Worm (Caenorhabditis elegans): ENCODE measurements around the gene C13F10.6.
A peak's percentile ranks its signal among the peaks of the same experiment; 100 is the strongest.

C13F10.6 gene

DNA sequence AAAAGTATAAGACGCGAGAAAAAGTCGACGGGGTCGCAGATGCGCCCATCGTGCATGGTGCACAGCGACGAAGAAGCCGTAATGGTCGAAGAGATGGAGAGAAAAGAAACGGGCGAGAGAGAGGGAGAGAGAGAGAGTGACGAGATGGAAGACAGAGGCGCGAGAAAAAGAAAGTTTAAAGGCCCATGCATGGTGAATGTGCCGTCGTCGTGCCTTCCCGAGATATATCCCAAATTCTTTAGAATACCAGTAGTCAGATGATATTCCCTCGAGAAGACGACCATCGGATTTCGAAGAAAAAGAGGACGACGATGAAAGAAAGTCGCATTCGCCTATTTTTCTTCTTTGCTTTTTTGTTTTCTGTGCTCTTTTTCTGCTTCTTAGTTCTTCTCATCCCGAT, 4.8 kb downstream of the C13F10.6 start:
- TF ChIP-seq dsc-1 (tag; optimal IDR thresholded peaks at IDR 0.05) (no peak), elt-2 (tag; optimal IDR thresholded peaks at IDR 0.05) (no peak), pax-3 (tag; optimal IDR thresholded peaks at IDR 0.05) (no peak), sptf-1 (tag; optimal IDR thresholded peaks at IDR 0.05) (no peak), lsy-2 (tag; optimal IDR thresholded peaks at IDR 0.05) (peak in 1 of 2 experiments; percentile 22), ceh-88 (GFP tag; IDR thresholded peaks at IDR 0.05) (no peak), Y116A8C.19 (tag; optimal IDR thresholded peaks at IDR 0.05; ENCODE audit: borderline replicate concordance) (no peak), unc-86 (tag; optimal IDR thresholded peaks at IDR 0.05) (peak; percentile 1), efl-1 (optimal IDR thresholded peaks at IDR 0.05) (peak; percentile 4 to 11), efl-1 (GFP tag; optimal IDR thresholded peaks at IDR 0.05 in 1 of 2) (no peak), ceh-82 (tag; optimal IDR thresholded peaks at IDR 0.05) (peak in 1 of 3 experiments; percentile 19), unc-98 (GFP tag; IDR thresholded peaks at IDR 0.05) (no peak), lin-14 (GFP tag; optimal IDR thresholded peaks at IDR 0.05) (peak; percentile 54), dpl-1 (GFP tag; optimal IDR thresholded peaks at IDR 0.05) (peak in 1 of 3 experiments; percentile 0), ama-1 (optimal IDR thresholded peaks at IDR 0.05) (no peak), unc-130 (tag; optimal IDR thresholded peaks at IDR 0.05) (no peak), skn-1 (tag; optimal IDR thresholded peaks at IDR 0.05) (no peak), tbx-2 (tag; optimal IDR thresholded peaks at IDR 0.05) (no peak), nhr-76 (tag; optimal IDR thresholded peaks at IDR 0.05) (no peak), hpl-2 (GFP tag; optimal IDR thresholded peaks at IDR 0.05) (no peak), unc-62 (GFP tag; optimal IDR thresholded peaks at IDR 0.05) (no peak), isw-1 (GFP tag; IDR thresholded peaks at IDR 0.05) (peak; percentile 20), pag-3 (tag; optimal IDR thresholded peaks at IDR 0.05; ENCODE audit: borderline replicate concordance, insufficient read depth) (no peak), lin-15B (tag; optimal IDR thresholded peaks at IDR 0.05) (no peak), zag-1 (tag; optimal IDR thresholded peaks at IDR 0.05) (no peak), pqm-1 (tag; optimal IDR thresholded peaks at IDR 0.05) (no peak), nhr-77 (tag; optimal IDR thresholded peaks at IDR 0.05) (no peak), nhr-28 (tag; optimal IDR thresholded peaks at IDR 0.05) (no peak), ceh-63 (GFP tag; optimal IDR thresholded peaks at IDR 0.05) (no peak), nhr-237 (tag; optimal IDR thresholded peaks at IDR 0.05) (no peak), nhr-84 (tag; optimal IDR thresholded peaks at IDR 0.05) (no peak), fkh-8 (tag; optimal IDR thresholded peaks at IDR 0.05) (no peak)

ce11 chrV:7214802-7215201, 6.0 kb downstream of the C13F10.6 start, which contains the start of gene soap-1:
soap-1 (minus strand) TSS chrV:7214902.
- TF ChIP-seq alr-1 (tag; optimal IDR thresholded peaks at IDR 0.05; ENCODE audit: borderline replicate concordance) (no peak), nhr-90 (tag; optimal IDR thresholded peaks at IDR 0.05; ENCODE audit: poor library complexity) (no peak), unc-30 (tag; optimal IDR thresholded peaks at IDR 0.05) (no peak), mab-9 (GFP tag; IDR thresholded peaks at IDR 0.05) (no peak), ztf-11 (tag; optimal IDR thresholded peaks at IDR 0.05) (no peak), egl-27 (tag; optimal IDR thresholded peaks at IDR 0.05) (no peak), C16A3.4 (tag; optimal IDR thresholded peaks at IDR 0.05) (no peak), hlh-17 (GFP tag; optimal IDR thresholded peaks at IDR 0.05; ENCODE audit: borderline replicate concordance) (no peak), zag-1 (tag; optimal IDR thresholded peaks at IDR 0.05) (no peak), nhr-76 (tag; optimal IDR thresholded peaks at IDR 0.05) (no peak), hpl-2 (GFP tag; optimal IDR thresholded peaks at IDR 0.05) (no peak), skn-1 (tag; optimal IDR thresholded peaks at IDR 0.05) (no peak), fkh-8 (tag; optimal IDR thresholded peaks at IDR 0.05) (no peak), irx-1 (tag; optimal IDR thresholded peaks at IDR 0.05) (no peak), nhr-19 (GFP tag; conservative IDR thresholded peaks at IDR 0.05) (no peak), efl-3 (GFP tag; optimal IDR thresholded peaks at IDR 0.05) (no peak), sox-4 (tag; optimal IDR thresholded peaks at IDR 0.05) (no peak), mep-1 (tag; optimal IDR thresholded peaks at IDR 0.05) (no peak), blmp-1 (tag; optimal IDR thresholded peaks at IDR 0.05) (no peak), ceh-63 (GFP tag; optimal IDR thresholded peaks at IDR 0.05) (no peak)
